Fruit fly (Drosophila melanogaster): ENCODE results near the gene CG43165.

dm6 chr2L:3695361-3695818 lies 570 bp upstream of the CG43165 start, which contains the start of gene CG16713:
- TF ChIP-seq psq (optimal IDR thresholded peaks at IDR 0.05) (no peak), Sin3A (optimal IDR thresholded peaks at IDR 0.05) (no peak), ttk (optimal IDR thresholded peaks at IDR 0.05) (no peak), h (optimal IDR thresholded peaks at IDR 0.05) (no peak), Myc (optimal IDR thresholded peaks at IDR 0.05) (no peak), insv (optimal IDR thresholded peaks at IDR 0.05) (no peak)
